Fruit fly (Drosophila melanogaster): ENCODE measurements around the gene CG14933.
A peak's percentile ranks its signal among the peaks of the same experiment; 100 is the strongest.

The CG14933 gene

dm6 chr2L:11806022-11806700 lies 36.5 kb upstream of the CG14933 start (continued):
- TF ChIP-seq her (GFP tag; optimal IDR thresholded peaks at IDR 0.05) (no peak), MBD-R2 (GFP tag; IDR thresholded peaks at IDR 0.05) (no peak), Vsx1 (GFP tag; optimal IDR thresholded peaks at IDR 0.05) (no peak), Med (GFP tag) (peak; percentile 64), grau (tag; optimal IDR thresholded peaks at IDR 0.05) (no peak), CG4360 (GFP tag; IDR thresholded peaks at IDR 0.05) (no peak), unc-4 (GFP tag; IDR thresholded peaks at IDR 0.05; ENCODE audit: partially characterized antibody) (no peak), E2f2 (GFP tag; IDR thresholded peaks at IDR 0.05) (0 out of 2 replicates have a peak, but pooled peaks have one; percentile 11), Bgb (GFP tag; IDR thresholded peaks at IDR 0.05; ENCODE audit: partially characterized antibody) (no peak; the same call in 1 of the 2 replicates), Hmr (GFP tag; optimal IDR thresholded peaks at IDR 0.05) (no peak), Hr78 (GFP tag; optimal IDR thresholded peaks at IDR 0.05) (no peak), shn (GFP tag; optimal IDR thresholded peaks at IDR 0.05) (no peak), sna (GFP tag; IDR thresholded peaks at IDR 0.05; ENCODE audit: partially characterized antibody) (no peak), jing (GFP tag; optimal IDR thresholded peaks at IDR 0.05) (no peak), Sry-δ (GFP tag; optimal IDR thresholded peaks at IDR 0.05) (no peak), TFAM (GFP tag; optimal IDR thresholded peaks at IDR 0.05) (no peak), kah (GFP tag; optimal IDR thresholded peaks at IDR 0.05) (peak; percentile 40), Rx (GFP tag; IDR thresholded peaks at IDR 0.05) (no peak), CG13424 (tag; optimal IDR thresholded peaks at IDR 0.05) (no peak), CG33557 (GFP tag; optimal IDR thresholded peaks at IDR 0.05) (no peak), CG16813 (GFP tag; IDR thresholded peaks at IDR 0.05; ENCODE audit: partially characterized antibody) (no peak), bsh (GFP tag; optimal IDR thresholded peaks at IDR 0.05) (no peak), CG2678 (tag; optimal IDR thresholded peaks at IDR 0.05) (no peak), amos (GFP tag; IDR thresholded peaks at IDR 0.05; ENCODE audit: partially characterized antibody) (no peak), pros (GFP tag; optimal IDR thresholded peaks at IDR 0.05) (peak; percentile 13), CG15601 (tag; optimal IDR thresholded peaks at IDR 0.05) (no peak), Stat92E (GFP tag; optimal IDR thresholded peaks at IDR 0.05) (peak in 1 of 3 experiments; percentile 9), ERR (GFP tag; optimal IDR thresholded peaks at IDR 0.05) (no peak), slbo (GFP tag; IDR thresholded peaks at IDR 0.05) (no peak), CG4730 (GFP tag; IDR thresholded peaks at IDR 0.05) (no peak), pho (GFP tag; optimal IDR thresholded peaks at IDR 0.05) (no peak), ab (GFP tag; optimal IDR thresholded peaks at IDR 0.05) (no peak), CG13624 (GFP tag; optimal IDR thresholded peaks at IDR 0.05) (no peak), zen2 (GFP tag; IDR thresholded peaks at IDR 0.05; ENCODE audit: partially characterized antibody) (no peak), CG2202 (tag; optimal IDR thresholded peaks at IDR 0.05) (no peak), CG16815 (GFP tag; optimal IDR thresholded peaks at IDR 0.05) (no peak), corto (GFP tag; optimal IDR thresholded peaks at IDR 0.05) (no peak), CG10209 (GFP tag; optimal IDR thresholded peaks at IDR 0.05) (no peak), Meics (GFP tag; optimal IDR thresholded peaks at IDR 0.05) (no peak), Dll (GFP tag; IDR thresholded peaks at IDR 0.05; ENCODE audit: partially characterized antibody) (no peak), tna (GFP tag; IDR thresholded peaks at IDR 0.05; ENCODE audit: partially characterized antibody) (no peak), inv (GFP tag; IDR thresholded peaks at IDR 0.05; ENCODE audit: partially characterized antibody) (no peak), ham (GFP tag; IDR thresholded peaks at IDR 0.05) (no peak), Ada2b (GFP tag; IDR thresholded peaks at IDR 0.05) (no peak), CG30431 (GFP tag; optimal IDR thresholded peaks at IDR 0.05) (no peak), croc (GFP tag; conservative IDR thresholded peaks at IDR 0.05) (no peak), CG10147 (GFP tag; optimal IDR thresholded peaks at IDR 0.05) (no peak), disco-r (GFP tag; optimal IDR thresholded peaks at IDR 0.05) (no peak)
